Worm (Caenorhabditis elegans) whole organism, mixed stage, embryonic: ENCODE data around the gene K08D12.8.

Experiments used
- M03D4.4 ChIP-seq: sonication (generic microtip); optimal IDR thresholded peaks from 2 replicates; lab custom pipeline; 2017; ENCODE audit warnings: mild to moderate bottlenecking, missing genetic modification characterization, missing compliant biosample characterization
- bed-3 ChIP-seq: fragments of 200-800 bp; sonication (Bioruptor generic); optimal IDR thresholded peaks from 3 replicates; lab custom pipeline; 2018; ENCODE audit warnings: mild to moderate bottlenecking, missing genetic modification characterization, moderate library complexity, missing compliant biosample characterization
- blmp-1 ChIP-seq: fragments of 150-350 bp; optimal IDR thresholded peaks from 2 replicates; lab custom pipeline; 2014; ENCODE audit warnings: missing biosample characterization, missing genetic modification characterization
- ceh-39 ChIP-seq: fragments of 150-350 bp; optimal IDR thresholded peaks from 2 replicates; lab custom pipeline; 2014; ENCODE audit warnings: missing biosample characterization, missing genetic modification characterization
- ceh-83 ChIP-seq: fragments of 200-800 bp; sonication (Bioruptor generic); optimal IDR thresholded peaks from 2 replicates; lab custom pipeline; 2018; ENCODE audit warnings: mild to moderate bottlenecking, missing genetic modification characterization, missing compliant biosample characterization
- ces-1 ChIP-seq: fragments of 150-350 bp; optimal IDR thresholded peaks from 2 replicates; lab custom pipeline; 2014; ENCODE audit warnings: missing biosample characterization, missing genetic modification reagents, missing genetic modification characterization
- cnd-1 ChIP-seq: fragments of 200-800 bp; sonication (Bioruptor generic); optimal IDR thresholded peaks from 2 replicates; lab custom pipeline; 2018; ENCODE audit warnings: mild to moderate bottlenecking, missing genetic modification characterization, missing compliant biosample characterization
- drap-1 ChIP-seq: fragments of 200-800 bp; sonication (Bioruptor generic); optimal IDR thresholded peaks from 3 replicates; lab custom pipeline; 2018; ENCODE audit warnings: mild to moderate bottlenecking, missing genetic modification characterization, missing compliant biosample characterization
- elt-1 ChIP-seq: sonication (generic microtip); optimal IDR thresholded peaks from 2 replicates; lab custom pipeline; 2017; ENCODE audit warnings: missing genetic modification characterization, mild to moderate bottlenecking, missing compliant biosample characterization, antibody characterized with exemption, moderate library complexity, borderline replicate concordance; ENCODE audit not compliant: insufficient read depth
- elt-3 ChIP-seq: fragments of 150-350 bp; optimal IDR thresholded peaks from 2 replicates; lab custom pipeline; 2014; ENCODE audit warnings: missing biosample characterization, missing genetic modification characterization
- flh-1 ChIP-seq: fragments of 200-800 bp; sonication (Bioruptor generic); optimal IDR thresholded peaks from 2 replicates; lab custom pipeline; 2018; ENCODE audit warnings: mild to moderate bottlenecking, missing genetic modification characterization, moderate library complexity, missing compliant biosample characterization
- ham-2 ChIP-seq: fragments of 200-800 bp; sonication (Bioruptor generic); optimal IDR thresholded peaks from 2 replicates; lab custom pipeline; 2018; ENCODE audit warnings: mild to moderate bottlenecking, missing genetic modification characterization, missing compliant biosample characterization
- lin-13 ChIP-seq: fragments of 150-350 bp; optimal IDR thresholded peaks from 2 replicates; lab custom pipeline; 2014; ENCODE audit warnings: missing biosample characterization, missing genetic modification characterization
- lin-32 ChIP-seq: fragments of 200-800 bp; sonication (Bioruptor generic); optimal IDR thresholded peaks from 2 replicates; lab custom pipeline; 2018; ENCODE audit warnings: mild to moderate bottlenecking, missing genetic modification characterization, missing compliant biosample characterization
- lsy-2 ChIP-seq: fragments of 150-350 bp; optimal IDR thresholded peaks from 2 replicates; lab custom pipeline; 2014; ENCODE audit warnings: missing biosample characterization, missing genetic modification characterization
- mab-5 ChIP-seq: fragments of 150-350 bp; optimal IDR thresholded peaks from 2 replicates; lab custom pipeline; 2014; ENCODE audit warnings: missing biosample characterization, missing genetic modification characterization
- mep-1 ChIP-seq: fragments of 150-350 bp; optimal IDR thresholded peaks from 2 replicates; lab custom pipeline; 2017; ENCODE audit warnings: missing biosample characterization, missing genetic modification reagents, missing genetic modification characterization, inconsistent platforms
- mls-2 ChIP-seq: sonication (generic microtip); optimal IDR thresholded peaks from 2 replicates; lab custom pipeline; 2016; ENCODE audit warnings: mild to moderate bottlenecking, missing genetic modification characterization, moderate library complexity, missing compliant biosample characterization
- nhr-2 ChIP-seq: fragments of 150-350 bp; optimal IDR thresholded peaks from 2 replicates; lab custom pipeline; 2014; ENCODE audit warnings: missing biosample characterization, missing genetic modification characterization
- nhr-237 ChIP-seq: fragments of 150-350 bp; optimal IDR thresholded peaks from 2 replicates; lab custom pipeline; 2014; ENCODE audit warnings: missing biosample characterization, missing genetic modification characterization
- nhr-28 ChIP-seq: fragments of 150-350 bp; optimal IDR thresholded peaks from 2 replicates; lab custom pipeline; 2014; ENCODE audit warnings: missing biosample characterization, missing genetic modification characterization
- nhr-76 ChIP-seq: sonication (generic microtip); optimal IDR thresholded peaks from 2 replicates; lab custom pipeline; 2017; ENCODE audit warnings: missing biosample characterization, missing genetic modification characterization
- pha-4 ChIP-seq: fragments of 150-350 bp; optimal IDR thresholded peaks from 2 replicates; lab custom pipeline; 2018; ENCODE audit warnings: missing biosample characterization, missing genetic modification reagents, missing genetic modification characterization
- sem-2 ChIP-seq: fragments of 200-800 bp; sonication (Bioruptor generic); optimal IDR thresholded peaks from 2 replicates; lab custom pipeline; 2018; ENCODE audit warnings: mild to moderate bottlenecking, missing genetic modification characterization, missing compliant biosample characterization
- snpc-4 ChIP-seq: fragments of 150-350 bp; optimal IDR thresholded peaks from 2 replicates; lab custom pipeline; 2014; ENCODE audit warnings: missing biosample characterization, missing genetic modification characterization
- sptf-1 ChIP-seq: sonication (generic microtip); optimal IDR thresholded peaks from 2 replicates; lab custom pipeline; 2017; ENCODE audit warnings: mild to moderate bottlenecking, missing genetic modification characterization, moderate library complexity, missing compliant biosample characterization
- tbx-8 ChIP-seq: fragments of 200-800 bp; sonication (Bioruptor generic); optimal IDR thresholded peaks from 2 replicates; lab custom pipeline; 2018; ENCODE audit warnings: mild to moderate bottlenecking, missing genetic modification characterization, moderate library complexity, missing compliant biosample characterization
- unc-120 ChIP-seq: sonication (generic microtip); optimal IDR thresholded peaks from 2 replicates; lab custom pipeline; 2017; ENCODE audit warnings: missing genetic modification characterization, missing compliant biosample characterization; ENCODE audit not compliant: poor library complexity, severe bottlenecking
- unc-39 ChIP-seq: fragments of 150-350 bp; optimal IDR thresholded peaks from 2 replicates; lab custom pipeline; 2014; ENCODE audit warnings: missing biosample characterization, missing genetic modification characterization
- unc-62 ChIP-seq: fragments of 150-350 bp; optimal IDR thresholded peaks from 2 replicates; lab custom pipeline; 2014; ENCODE audit warnings: missing biosample characterization, missing genetic modification reagents, missing genetic modification characterization
- zip-8 ChIP-seq: fragments of 150-350 bp; optimal IDR thresholded peaks from 2 replicates; lab custom pipeline; 2014; ENCODE audit warnings: missing biosample characterization, missing genetic modification characterization
- ztf-11 ChIP-seq: fragments of 150-350 bp; optimal IDR thresholded peaks from 2 replicates; lab custom pipeline; 2014; ENCODE audit warnings: missing biosample characterization, missing genetic modification characterization

Gene K08D12.8

ce11 chrIV:1725888-1726287 lies at the start of gene K08D12.8:
Gene K08D12.8, plus strand, starts transcription at chrIV:1726188.
- TF ChIP-seq mep-1 (tag; lab: Kevin White, UChicago), result no peak
- TF ChIP-seq tbx-8 (GFP tag; lab: Kevin White, UChicago), result no peak
- no peak for TF ChIP-seq ceh-39 (tag; lab: Kevin White, UChicago)
- TF ChIP-seq lin-32 (GFP tag; lab: Kevin White, UChicago), result no peak
- no peak for TF ChIP-seq mls-2
- no peak for TF ChIP-seq flh-1
- no peak for TF ChIP-seq unc-62
- TF ChIP-seq drap-1 (GFP tag; lab: Kevin White, UChicago), result no peak
- no peak for TF ChIP-seq nhr-76 (tag; lab: Kevin White, UChicago)
- no peak for TF ChIP-seq M03D4.4 (tag; lab: Kevin White, UChicago)
- no peak for TF ChIP-seq pha-4
- no peak for TF ChIP-seq unc-120 (tag; lab: Kevin White, UChicago)
- no peak for TF ChIP-seq unc-39 (tag; lab: Kevin White, UChicago)
- TF ChIP-seq snpc-4 (tag; lab: Kevin White, UChicago), result no peak
- no peak for TF ChIP-seq ceh-83 (GFP tag; lab: Kevin White, UChicago)
- no peak for TF ChIP-seq nhr-28

ce11 chrIV:1676926-1677325 lies 49.1 kb upstream of the K08D12.8 start:
- TF ChIP-seq elt-1 (tag; lab: Kevin White, UChicago) (no peak), lsy-2 (tag; lab: Kevin White, UChicago) (no peak), sem-2 (GFP tag; lab: Kevin White, UChicago) (no peak), ceh-83 (GFP tag; lab: Kevin White, UChicago) (no peak), nhr-2 (no peak)

- no peak for TF ChIP-seq lsy-2 (tag; lab: Kevin White, UChicago)
- TF ChIP-seq cnd-1 (tag; lab: Kevin White, UChicago), result no peak
- no peak for TF ChIP-seq mls-2
- no peak for TF ChIP-seq unc-39 (tag; lab: Kevin White, UChicago)
Measured at ce11 chrIV:1679227-1679626, 46.8 kb upstream of the K08D12.8 start.

ce11 chrIV:1682066-1682465 lies 43.9 kb upstream of the K08D12.8 start, which contains the start of gene Y41D4B.24:
Gene Y41D4B.24, minus strand, starts transcription at chrIV:1682166.
- TF ChIP-seq nhr-76 (tag; lab: Kevin White, UChicago) (no peak), elt-3 (tag; lab: Kevin White, UChicago) (no peak), bed-3 (GFP tag; lab: Kevin White, UChicago) (no peak), nhr-2 (no peak), lsy-2 (tag; lab: Kevin White, UChicago) (no peak), unc-39 (tag; lab: Kevin White, UChicago) (no peak), ham-2 (GFP tag; lab: Kevin White, UChicago) (no peak), snpc-4 (tag; lab: Kevin White, UChicago) (no peak)
- TF ChIP-seq, all 35 proteins: peak for 0

- TF ChIP-seq cnd-1 (tag; lab: Kevin White, UChicago) (peak; percentile 18), tbx-8 (GFP tag; lab: Kevin White, UChicago) (peak; percentile 34), ceh-39 (tag; lab: Kevin White, UChicago) (no peak), lin-32 (GFP tag; lab: Kevin White, UChicago) (peak; percentile 8), lin-13 (no peak), ztf-11 (no peak), flh-1 (no peak), sptf-1 (tag; lab: Kevin White, UChicago) (peak; percentile 70), blmp-1 (no peak), nhr-237 (tag; lab: Kevin White, UChicago) (no peak), M03D4.4 (tag; lab: Kevin White, UChicago) (peak; percentile 6), unc-62 (no peak), mls-2 (no peak), mep-1 (tag; lab: Kevin White, UChicago) (no peak), pha-4 (no peak)
Measured at ce11 chrIV:1687151-1687550, 38.8 kb upstream of the K08D12.8 start.

ce11 chrIV:1691651-1692050 lies 34.3 kb upstream of the K08D12.8 start:
- no peak for TF ChIP-seq ham-2 (GFP tag; lab: Kevin White, UChicago)
- peak; percentile 63 for TF ChIP-seq ces-1 (GFP tag; lab: Kevin White, UChicago)
- no peak for TF ChIP-seq mab-5 (tag; lab: Kevin White, UChicago)
- no peak for TF ChIP-seq blmp-1
- no peak for TF ChIP-seq zip-8
